Fruit fly (Drosophila melanogaster) whole organism, embryonic: ENCODE data around the gene Dcps.

Experiments
- ATbp ChIP-seq: fragments of 200-800 bp; sonication (Bioruptor generic); optimal IDR thresholded peaks from 2 replicates; lab custom pipeline; 2017; ENCODE audit warnings: missing biosample characterization, mild to moderate bottlenecking, missing genetic modification characterization, missing genetic modification reagents
- Bdp1 ChIP-seq: fragments of 200-800 bp; sonication (Bioruptor generic); optimal IDR thresholded peaks from 3 replicates; lab custom pipeline; 2016; ENCODE audit warnings: missing biosample characterization, missing genetic modification characterization
- CG10267 ChIP-seq: fragments of 200-800 bp; sonication (Bioruptor generic); optimal IDR thresholded peaks from 2 replicates; lab custom pipeline; 2018; ENCODE audit warnings: missing biosample characterization, mild to moderate bottlenecking, missing genetic modification characterization, moderate library complexity
- CG10366 ChIP-seq: fragments of 200-800 bp; sonication (Bioruptor generic); IDR thresholded peaks from 2 replicates; pipeline ENCODE4 v1.3.6; 2022; ENCODE audit warnings: missing biosample characterization, missing genetic modification characterization
- CG10431 ChIP-seq: fragments of 200-800 bp; sonication (Bioruptor generic); optimal IDR thresholded peaks from 3 replicates; lab custom pipeline; 2018; ENCODE audit warnings: missing biosample characterization, mild to moderate bottlenecking, missing genetic modification characterization
- CG12391 ChIP-seq: fragments of 200-800 bp; sonication (Bioruptor generic); optimal IDR thresholded peaks from 3 replicates; lab custom pipeline; 2018; ENCODE audit warnings: missing biosample characterization, mild to moderate bottlenecking, missing genetic modification characterization, moderate library complexity
- CG12659 ChIP-seq: fragments of 200-800 bp; sonication (Bioruptor generic); optimal IDR thresholded peaks from 3 replicates; lab custom pipeline; 2017; ENCODE audit warnings: mild to moderate bottlenecking, missing biosample characterization, missing genetic modification reagents, missing genetic modification characterization
- CG14710 ChIP-seq: fragments of 200-800 bp; sonication (Bioruptor generic); optimal IDR thresholded peaks from 3 replicates; lab custom pipeline; 2019; ENCODE audit warnings: missing biosample characterization, mild to moderate bottlenecking, missing genetic modification characterization, moderate library complexity
- CG1529 ChIP-seq: fragments of 200-800 bp; sonication (Bioruptor generic); optimal IDR thresholded peaks from 3 replicates; lab custom pipeline; 2018; ENCODE audit warnings: missing biosample characterization, missing genetic modification characterization
- CG1603 ChIP-seq: fragments of 200-800 bp; sonication (Bioruptor generic); optimal IDR thresholded peaks from 2 replicates; lab custom pipeline; 2019; ENCODE audit warnings: missing biosample characterization, mild to moderate bottlenecking, missing genetic modification characterization, moderate library complexity
- CG17361 ChIP-seq: fragments of 200-800 bp; sonication (Bioruptor generic); IDR thresholded peaks from 3 replicates; pipeline ENCODE4 v1.3.6; 2022; ENCODE audit warnings: missing biosample characterization, missing genetic modification characterization
- CG17612 ChIP-seq: fragments of 200-800 bp; sonication (Bioruptor generic); IDR thresholded peaks from 2 replicates; pipeline ENCODE4 v1.3.6; 2022; ENCODE audit warnings: missing biosample characterization, missing genetic modification characterization
- CG17802 ChIP-seq: fragments of 200-800 bp; sonication (Bioruptor generic); optimal IDR thresholded peaks from 2 replicates; lab custom pipeline; 2018; ENCODE audit warnings: missing biosample characterization, mild to moderate bottlenecking, missing genetic modification characterization, moderate library complexity
- CG18476 ChIP-seq: fragments of 200-800 bp; sonication (Bioruptor generic); optimal IDR thresholded peaks from 2 replicates; lab custom pipeline; 2016; ENCODE audit warnings: missing biosample characterization, mild to moderate bottlenecking, missing genetic modification characterization
- CG2116 ChIP-seq: fragments of 200-800 bp; sonication (Bioruptor generic); optimal IDR thresholded peaks from 3 replicates; lab custom pipeline; 2018; ENCODE audit warnings: missing biosample characterization, mild to moderate bottlenecking, missing genetic modification characterization
- CG2202 ChIP-seq: fragments of 200-800 bp; sonication (Bioruptor generic); optimal IDR thresholded peaks from 2 replicates; lab custom pipeline; 2018; ENCODE audit warnings: missing biosample characterization, mild to moderate bottlenecking, missing genetic modification characterization
- CG2712 ChIP-seq: fragments of 200-800 bp; optimal IDR thresholded peaks from 3 replicates; lab custom pipeline; 2019; ENCODE audit warnings: missing biosample characterization, mild to moderate bottlenecking, missing genetic modification characterization, moderate library complexity
- CG3163 ChIP-seq: fragments of 200-800 bp; sonication (Bioruptor generic); optimal IDR thresholded peaks from 3 replicates; lab custom pipeline; 2016; ENCODE audit warnings: missing biosample characterization, missing genetic modification characterization
- CG33557 ChIP-seq: fragments of 200-800 bp; sonication (Bioruptor generic); optimal IDR thresholded peaks from 2 replicates; lab custom pipeline; 2019; ENCODE audit warnings: missing biosample characterization, mild to moderate bottlenecking, missing genetic modification characterization, moderate library complexity
- CG3407 ChIP-seq: fragments of 200-800 bp; sonication (Bioruptor generic); optimal IDR thresholded peaks from 2 replicates; lab custom pipeline; 2018; ENCODE audit warnings: missing biosample characterization, mild to moderate bottlenecking, missing genetic modification characterization
- CG4424 ChIP-seq: fragments of 200-800 bp; sonication (Bioruptor generic); optimal IDR thresholded peaks from 3 replicates; lab custom pipeline; 2016; ENCODE audit warnings: missing biosample characterization, missing genetic modification characterization
- CG4617 ChIP-seq: fragments of 200-800 bp; sonication (Bioruptor generic); optimal IDR thresholded peaks from 3 replicates; lab custom pipeline; 2016; ENCODE audit warnings: missing biosample characterization, missing genetic modification characterization, borderline replicate concordance
- CG6689 ChIP-seq: fragments of 200-800 bp; sonication (Bioruptor generic); IDR thresholded peaks from 2 replicates; pipeline ENCODE4 v1.3.6; 2022; ENCODE audit warnings: missing biosample characterization, missing genetic modification characterization
- CG7987 ChIP-seq: fragments of 200-800 bp; sonication (Bioruptor generic); optimal IDR thresholded peaks from 2 replicates; lab custom pipeline; 2018; ENCODE audit warnings: missing biosample characterization, mild to moderate bottlenecking, missing genetic modification characterization, moderate library complexity
- CG8290 ChIP-seq, 3 experiments: fragments of 200-800 bp; sonication (Bioruptor generic); optimal IDR thresholded peaks; 2 replicates each; lab custom pipeline; 2016 to 2019; ENCODE audit warnings: missing biosample characterization in 3 of 3, missing genetic modification characterization in 3 of 3, mild to moderate bottlenecking in 2 of 3, moderate library complexity in 1 of 3
- CG8944 ChIP-seq: fragments of 200-800 bp; sonication (Bioruptor generic); optimal IDR thresholded peaks from 3 replicates; lab custom pipeline; 2016; ENCODE audit warnings: missing biosample characterization, missing genetic modification characterization
- CoRest ChIP-seq: fragments of 200-800 bp; sonication (Bioruptor generic); optimal IDR thresholded peaks from 3 replicates; lab custom pipeline; 2018; ENCODE audit warnings: missing biosample characterization, mild to moderate bottlenecking, missing genetic modification characterization, moderate library complexity
- D19A ChIP-seq: fragments of 200-800 bp; optimal IDR thresholded peaks from 3 replicates; lab custom pipeline; 2019; ENCODE audit warnings: missing biosample characterization, mild to moderate bottlenecking, missing genetic modification characterization, moderate library complexity
- D19B ChIP-seq: fragments of 200-800 bp; sonication (Bioruptor generic); optimal IDR thresholded peaks from 2 replicates; lab custom pipeline; 2017; ENCODE audit warnings: missing biosample characterization, mild to moderate bottlenecking, missing genetic modification characterization
- Elba2 ChIP-seq: fragments of 200-800 bp; sonication (Bioruptor generic); optimal IDR thresholded peaks from 3 replicates; lab custom pipeline; 2016; ENCODE audit warnings: missing biosample characterization, missing genetic modification characterization
- Ets97D ChIP-seq: fragments of 200-800 bp; sonication (Bioruptor generic); optimal IDR thresholded peaks from 3 replicates; lab custom pipeline; 2016; ENCODE audit warnings: missing biosample characterization, missing genetic modification characterization
- Lhr ChIP-seq: fragments of 200-800 bp; sonication (Bioruptor generic); optimal IDR thresholded peaks from 3 replicates; lab custom pipeline; 2017; ENCODE audit warnings: mild to moderate bottlenecking, missing biosample characterization, missing genetic modification reagents, missing genetic modification characterization
- MESR4 ChIP-seq: fragments of 200-800 bp; sonication (Bioruptor generic); optimal IDR thresholded peaks from 2 replicates; lab custom pipeline; 2018; ENCODE audit warnings: missing biosample characterization, mild to moderate bottlenecking, missing genetic modification characterization, moderate library complexity
- Med ChIP-seq: fragments of 200-800 bp; sonication (Bioruptor generic); peaks from one replicate; lab custom pipeline; 2016; ENCODE audit warnings: missing biosample characterization, missing genetic modification characterization, mild to moderate bottlenecking, inconsistent platforms, moderate library complexity
- Nf-YA ChIP-seq: fragments of 200-800 bp; sonication (Bioruptor generic); IDR thresholded peaks from 2 replicates; pipeline ENCODE4 v1.3.6; 2022; ENCODE audit warnings: missing biosample characterization, missing genetic modification characterization
- Sin3A ChIP-seq: fragments of >200 bp; optimal IDR thresholded peaks from 2 replicates; lab custom pipeline; 2018
- Usf ChIP-seq: fragments of 200-800 bp; sonication (Bioruptor generic); optimal IDR thresholded peaks from 2 replicates; lab custom pipeline; 2017; ENCODE audit warnings: missing genotype, missing biosample characterization, missing genetic modification characterization
- YL-1 ChIP-seq: fragments of 200-800 bp; sonication (Bioruptor generic); optimal IDR thresholded peaks from 3 replicates; lab custom pipeline; 2017; ENCODE audit warnings: missing biosample characterization, mild to moderate bottlenecking, missing genetic modification characterization
- chinmo ChIP-seq: fragments of 200-800 bp; sonication (Bioruptor generic); IDR thresholded peaks from 4 replicates; pipeline ENCODE4 v1.3.6; 2022; ENCODE audit warnings: missing biosample characterization, missing genetic modification characterization; ENCODE audit not compliant: partially characterized antibody
- gem ChIP-seq: fragments of 200-800 bp; sonication (Bioruptor generic); optimal IDR thresholded peaks from 2 replicates; lab custom pipeline; 2019; ENCODE audit warnings: missing biosample characterization, mild to moderate bottlenecking, missing genetic modification characterization, moderate library complexity
- hth ChIP-seq: fragments of >200 bp; optimal IDR thresholded peaks from 2 replicates; lab custom pipeline; 2017; ENCODE audit warnings: inconsistent platforms
- klu ChIP-seq: fragments of 200-800 bp; sonication (Bioruptor generic); IDR thresholded peaks from 2 replicates; pipeline ENCODE4 v1.3.6; 2022; ENCODE audit warnings: missing biosample characterization, missing genetic modification characterization
- kni ChIP-seq: fragments of 200-800 bp; sonication (Bioruptor generic); optimal IDR thresholded peaks from 3 replicates; lab custom pipeline; 2017; ENCODE audit warnings: mild to moderate bottlenecking, missing biosample characterization, missing genetic modification reagents, missing genetic modification characterization
- luna ChIP-seq: fragments of 200-800 bp; sonication (Bioruptor generic); optimal IDR thresholded peaks from 2 replicates; lab custom pipeline; 2016; ENCODE audit warnings: missing biosample characterization, missing genetic modification characterization
- otp ChIP-seq: fragments of 200-800 bp; sonication (Bioruptor generic); IDR thresholded peaks from 3 replicates; pipeline ENCODE4, ENCODE4 v1.3.6; 2022; ENCODE audit warnings: missing biosample characterization, missing genetic modification characterization
- pho ChIP-seq: fragments of 200-800 bp; sonication (Bioruptor generic); optimal IDR thresholded peaks from 2 replicates; lab custom pipeline; 2016; ENCODE audit warnings: missing biosample characterization, missing genetic modification characterization
- pzg ChIP-seq: fragments of 200-800 bp; sonication (Bioruptor generic); optimal IDR thresholded peaks from 3 replicates; lab custom pipeline; 2018; ENCODE audit warnings: missing biosample characterization, mild to moderate bottlenecking, missing genetic modification characterization, moderate library complexity
- run ChIP-seq: fragments of 200-800 bp; sonication (Bioruptor generic); optimal IDR thresholded peaks from 3 replicates; lab custom pipeline; 2018; ENCODE audit warnings: missing biosample characterization, mild to moderate bottlenecking, missing genetic modification characterization
- slou ChIP-seq: fragments of 200-800 bp; sonication (Bioruptor generic); optimal IDR thresholded peaks from 3 replicates; lab custom pipeline; 2016; ENCODE audit warnings: missing biosample characterization, missing genetic modification characterization
- zfh2 ChIP-seq: fragments of 200-800 bp; sonication (Bioruptor generic); optimal IDR thresholded peaks from 2 replicates; lab custom pipeline; 2016; ENCODE audit warnings: missing biosample characterization, missing genetic modification characterization

Gene Dcps

DNA sequence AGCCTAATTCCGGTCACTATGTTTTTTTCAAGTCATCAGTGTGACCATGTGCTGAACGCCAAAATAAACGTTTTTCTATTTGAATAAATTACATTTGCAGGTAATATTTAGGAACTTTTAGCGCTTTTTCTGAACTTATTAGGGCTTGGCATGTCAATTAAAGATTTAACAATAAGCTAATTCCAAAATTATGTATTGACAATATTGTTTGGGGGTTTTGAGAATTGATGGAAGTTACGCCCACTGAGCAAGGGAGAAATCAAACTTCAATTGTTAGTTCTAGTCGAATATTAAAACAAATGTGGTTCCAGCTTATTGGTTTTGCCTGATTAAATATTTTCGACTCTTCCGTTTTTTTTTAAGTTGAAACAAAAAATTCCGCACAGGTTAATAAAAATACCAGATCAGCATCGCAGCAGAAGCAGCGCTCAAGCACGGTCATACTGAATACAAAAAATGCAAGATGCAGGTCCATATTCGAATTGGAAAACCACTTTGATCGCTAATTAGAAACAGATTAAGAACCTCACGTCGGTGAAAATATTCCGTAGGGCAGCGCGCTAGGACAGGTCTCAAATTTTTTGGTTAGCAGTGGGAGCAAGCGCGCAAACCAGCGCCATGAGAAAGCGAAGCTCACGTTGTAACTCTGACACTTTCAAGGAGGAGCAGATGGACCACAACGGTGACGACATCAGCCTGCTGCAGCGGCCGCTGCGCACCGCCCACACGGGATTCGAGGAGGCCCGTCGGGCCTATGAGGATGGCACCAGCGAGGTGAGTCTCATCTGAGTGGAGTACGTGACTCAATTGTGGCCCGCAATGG lies 39.9 kb upstream of the Dcps start, which contains the start of the genes PSMG1 and CG10979 (continued):
- TF ChIP-seq zfh2 (GFP tag; lab: Kevin White, UChicago), result no peak
- no peak for TF ChIP-seq ATbp
- TF ChIP-seq CG6689, result no peak
- peak; percentile 11 for TF ChIP-seq CG2712 (tag; lab: Kevin White, UChicago)
- TF ChIP-seq CG4424 (GFP tag; lab: Kevin White, UChicago), result no peak
- TF ChIP-seq Nf-YA, result no peak
- no peak for TF ChIP-seq klu
- no peak for TF ChIP-seq Usf
- no peak for TF ChIP-seq hth
- TF ChIP-seq pzg (GFP tag; lab: Kevin White, UChicago), result peak; percentile 37
- TF ChIP-seq Sin3A (lab: Kevin White, UChicago), result peak; percentile 68
- peak; percentile 37 for TF ChIP-seq CG2116
- no peak for TF ChIP-seq CG17612 (GFP tag; lab: Robert Waterston, UW)
- TF ChIP-seq otp (GFP tag; lab: Robert Waterston, UW), result no peak
- TF ChIP-seq CG7987, result no peak
- TF ChIP-seq CG1603 (tag; lab: Kevin White, UChicago), result no peak
- no peak for TF ChIP-seq CG1529 (GFP tag; lab: Kevin White, UChicago)
- no peak for TF ChIP-seq Bdp1 (GFP tag; lab: Kevin White, UChicago)
- no peak for TF ChIP-seq CG33557 (GFP tag; lab: Kevin White, UChicago)
- no peak for TF ChIP-seq CG3407 (GFP tag; lab: Kevin White, UChicago)
- TF ChIP-seq pho (GFP tag; lab: Kevin White, UChicago), result no peak
- TF ChIP-seq Ets97D (GFP tag; lab: Kevin White, UChicago), result peak; percentile 61
- TF ChIP-seq CG4617 (GFP tag; lab: Kevin White, UChicago), result peak; percentile 23
- peak; percentile 57 for TF ChIP-seq CG10267 (tag; lab: Kevin White, UChicago)
- peak; percentile 51 for TF ChIP-seq CG14710 (tag; lab: Kevin White, UChicago)
- TF ChIP-seq luna (GFP tag; lab: Kevin White, UChicago), result no peak
- TF ChIP-seq YL-1 (GFP tag; lab: Kevin White, UChicago), result peak; percentile 61
- TF ChIP-seq chinmo (GFP tag; lab: Robert Waterston, UW), result 0 out of 4 replicates have a peak, but pooled peaks have one; percentile 50
- TF ChIP-seq CG17802 (tag; lab: Kevin White, UChicago), result no peak
- TF ChIP-seq CG3163 (GFP tag; lab: Kevin White, UChicago), result no peak
- peak; percentile 31 for TF ChIP-seq Lhr
- peak; percentile 31 for TF ChIP-seq CoRest (tag; lab: Kevin White, UChicago)
- no peak for TF ChIP-seq gem
- no peak for TF ChIP-seq kni (GFP tag; lab: Kevin White, UChicago)
- peak; percentile 59 for TF ChIP-seq MESR4 (GFP tag; lab: Kevin White, UChicago)
- peak; percentile 65 for TF ChIP-seq Med
- peak; percentile 79 for TF ChIP-seq Elba2 (GFP tag; lab: Kevin White, UChicago)
- TF ChIP-seq CG12659 (GFP tag; lab: Kevin White, UChicago), result peak; percentile 57

dm6 chr3R:5791497-5791896 lies 36.9 kb upstream of the Dcps start, which contains the start of gene Hpf1:
TSS of gene Hpf1 (plus strand) at chr3R:5791879.
- TF ChIP-seq CG10431 (GFP tag; lab: Kevin White, UChicago) (peak; percentile 74), Lhr (peak; percentile 93), CG18476 (peak; percentile 96), run (tag; lab: Kevin White, UChicago) (peak; percentile 93), slou (GFP tag; lab: Kevin White, UChicago) (peak; percentile 96), D19A (tag; lab: Kevin White, UChicago) (peak; percentile 94), CG8290 (GFP tag; optimal IDR thresholded peaks at IDR 0.05; lab: Kevin White, UChicago) (peak; percentile 92), CG8290 (tag; optimal IDR thresholded peaks at IDR 0.05; lab: Kevin White, UChicago) (peak; percentile 82 to 98), CG2202 (tag; lab: Kevin White, UChicago) (peak; percentile 96), CG33557 (GFP tag; lab: Kevin White, UChicago) (peak; percentile 89), CG12391 (peak; percentile 98), CG17361 (peak; percentile 99), CG8944 (GFP tag; lab: Kevin White, UChicago) (peak; percentile 99), CG10366 (GFP tag; lab: Robert Waterston, UW) (peak; percentile 97), D19B (GFP tag; lab: Kevin White, UChicago) (peak; percentile 95)
